Fruit fly (Drosophila melanogaster) whole organism, embryonic: ENCODE measurements around the gene Src64B.

ENCODE experiments used
- CG10366 ChIP-seq: fragments of 200-800 bp; sonication (Bioruptor generic); IDR thresholded peaks from 2 replicates; pipeline ENCODE4 v1.3.6; 2022; ENCODE audit warnings: missing biosample characterization, missing genetic modification characterization
- CG10959 ChIP-seq: fragments of 200-800 bp; sonication (Bioruptor generic); IDR thresholded peaks from 2 replicates; pipeline ENCODE4 v1.3.6; 2022; ENCODE audit warnings: missing biosample characterization, missing genetic modification characterization
- CG10979 ChIP-seq: fragments of 200-800 bp; sonication (Bioruptor generic); optimal IDR thresholded peaks from 2 replicates; lab custom pipeline; 2018; ENCODE audit warnings: missing biosample characterization, mild to moderate bottlenecking, missing genetic modification characterization, moderate library complexity
- CG13894 ChIP-seq: fragments of 200-800 bp; sonication (Bioruptor generic); optimal IDR thresholded peaks from 3 replicates; lab custom pipeline; 2018; ENCODE audit warnings: missing biosample characterization, mild to moderate bottlenecking, missing genetic modification characterization, moderate library complexity
- CG14441 ChIP-seq: fragments of 200-800 bp; sonication (Bioruptor generic); IDR thresholded peaks from 2 replicates; pipeline ENCODE4 v1.3.6; 2022; ENCODE audit warnings: missing biosample characterization, missing genetic modification characterization
- CG1602 ChIP-seq: fragments of 200-800 bp; sonication (Bioruptor generic); optimal IDR thresholded peaks from 3 replicates; lab custom pipeline; 2016; ENCODE audit warnings: missing biosample characterization, missing genetic modification characterization
- CG16863 ChIP-seq: fragments of 200-800 bp; sonication (Bioruptor generic); optimal IDR thresholded peaks from 3 replicates; lab custom pipeline; 2016; ENCODE audit warnings: missing biosample characterization, missing genetic modification characterization
- CG2202 ChIP-seq: fragments of 200-800 bp; sonication (Bioruptor generic); optimal IDR thresholded peaks from 2 replicates; lab custom pipeline; 2018; ENCODE audit warnings: missing biosample characterization, mild to moderate bottlenecking, missing genetic modification characterization
- CG2678 ChIP-seq: fragments of 200-800 bp; sonication (Bioruptor generic); optimal IDR thresholded peaks from 3 replicates; lab custom pipeline; 2019; ENCODE audit warnings: missing biosample characterization, mild to moderate bottlenecking, missing genetic modification characterization, moderate library complexity
- CG30403 ChIP-seq: fragments of 200-800 bp; sonication (Bioruptor generic); optimal IDR thresholded peaks from 3 replicates; lab custom pipeline; 2016; ENCODE audit warnings: missing biosample characterization, missing genetic modification characterization
- CG3065 ChIP-seq: fragments of 200-800 bp; sonication (Bioruptor generic); optimal IDR thresholded peaks from 2 replicates; lab custom pipeline; 2016; ENCODE audit warnings: missing biosample characterization, missing genetic modification characterization
- CG32532 ChIP-seq: fragments of 200-800 bp; sonication (Bioruptor generic); IDR thresholded peaks from 2 replicates; pipeline ENCODE4 v1.3.6; 2022; ENCODE audit warnings: missing biosample characterization, missing genetic modification characterization
- CG3847 ChIP-seq: fragments of 200-800 bp; sonication (Bioruptor generic); IDR thresholded peaks from 2 replicates; pipeline ENCODE4 v1.3.6; 2022; ENCODE audit warnings: missing biosample characterization, missing genetic modification characterization
- CG4360 ChIP-seq: fragments of 200-800 bp; sonication (Bioruptor generic); IDR thresholded peaks from 2 replicates; pipeline ENCODE4 v1.3.6; 2022; ENCODE audit warnings: missing biosample characterization, missing genetic modification characterization
- CG4404 ChIP-seq: fragments of 200-800 bp; sonication (Bioruptor generic); IDR thresholded peaks from 2 replicates; pipeline ENCODE4 v1.3.6; 2022; ENCODE audit warnings: missing biosample characterization, missing genetic modification characterization
- CG4424 ChIP-seq: fragments of 200-800 bp; sonication (Bioruptor generic); optimal IDR thresholded peaks from 3 replicates; lab custom pipeline; 2016; ENCODE audit warnings: missing biosample characterization, missing genetic modification characterization
- CG4854 ChIP-seq: fragments of 200-800 bp; sonication (Bioruptor generic); optimal IDR thresholded peaks from 2 replicates; lab custom pipeline; 2016; ENCODE audit warnings: missing biosample characterization, missing genetic modification characterization, inconsistent platforms
- CG7839 ChIP-seq: fragments of 200-800 bp; sonication (Bioruptor generic); optimal IDR thresholded peaks from 3 replicates; lab custom pipeline; 2018; ENCODE audit warnings: missing biosample characterization, mild to moderate bottlenecking, missing genetic modification characterization, moderate library complexity
- CkIIα-i1 ChIP-seq: fragments of 200-800 bp; sonication (Bioruptor generic); IDR thresholded peaks from 2 replicates; pipeline ENCODE4 v1.3.6; 2022; ENCODE audit warnings: missing biosample characterization, missing genetic modification characterization
- Dad ChIP-seq: fragments of 200-800 bp; sonication (Bioruptor generic); optimal IDR thresholded peaks from 3 replicates; lab custom pipeline; 2016; ENCODE audit warnings: missing biosample characterization, missing genetic modification characterization
- Dip2 ChIP-seq: fragments of 200-800 bp; sonication (Bioruptor generic); IDR thresholded peaks from 2 replicates; pipeline ENCODE4 v1.3.6; 2022; ENCODE audit warnings: missing biosample characterization, missing genetic modification characterization
- H2.0 ChIP-seq: fragments of 200-800 bp; sonication (Bioruptor generic); IDR thresholded peaks from 2 replicates; pipeline ENCODE4 v1.3.6; 2022; ENCODE audit warnings: missing biosample characterization, missing genetic modification characterization
- HLHmδ ChIP-seq: fragments of 200-800 bp; sonication (Bioruptor generic); optimal IDR thresholded peaks from 2 replicates; lab custom pipeline; 2018; ENCODE audit warnings: missing biosample characterization, mild to moderate bottlenecking, missing genetic modification characterization, moderate library complexity
- Hr39 ChIP-seq: fragments of >200 bp; optimal IDR thresholded peaks from 2 replicates; lab custom pipeline; 2017
- Lpt ChIP-seq: fragments of >200 bp; optimal IDR thresholded peaks from 2 replicates; lab custom pipeline; 2018; ENCODE audit warnings: missing biosample characterization, missing genetic modification characterization
- MBD-R2 ChIP-seq: fragments of 200-800 bp; sonication (Bioruptor generic); IDR thresholded peaks from 2 replicates; pipeline ENCODE4 v1.3.6; 2022; ENCODE audit warnings: missing biosample characterization, missing genetic modification characterization
- Meics ChIP-seq: fragments of 200-800 bp; sonication (Bioruptor generic); optimal IDR thresholded peaks from 2 replicates; lab custom pipeline; 2017; ENCODE audit warnings: missing biosample characterization, mild to moderate bottlenecking, missing genetic modification characterization
- Oaz ChIP-seq: fragments of 200-800 bp; sonication (Bioruptor generic); IDR thresholded peaks from 2 replicates; pipeline ENCODE4 v1.3.6; 2022; ENCODE audit warnings: missing biosample characterization, missing genetic modification characterization
- PHDP ChIP-seq: fragments of 200-800 bp; sonication (Bioruptor generic); optimal IDR thresholded peaks from 3 replicates; lab custom pipeline; 2018; ENCODE audit warnings: missing biosample characterization, mild to moderate bottlenecking, missing genetic modification characterization, moderate library complexity
- Spps ChIP-seq: fragments of 200-800 bp; sonication (Bioruptor generic); optimal IDR thresholded peaks from 2 replicates; lab custom pipeline; 2018; ENCODE audit warnings: missing biosample characterization, mild to moderate bottlenecking, missing genetic modification characterization
- Tbp ChIP-seq: fragments of >200 bp; optimal IDR thresholded peaks from 2 replicates; lab custom pipeline; 2018; ENCODE audit warnings: missing biosample characterization, missing genetic modification characterization
- amos ChIP-seq: fragments of 200-800 bp; sonication (Bioruptor generic); IDR thresholded peaks from 2 replicates; pipeline ENCODE4 v1.3.6; 2022; ENCODE audit warnings: missing biosample characterization, missing genetic modification characterization; ENCODE audit not compliant: partially characterized antibody
- az2 ChIP-seq: fragments of 200-800 bp; sonication (Bioruptor generic); optimal IDR thresholded peaks from 3 replicates; lab custom pipeline; 2016; ENCODE audit warnings: missing biosample characterization, missing genetic modification characterization
- bab2 ChIP-seq: fragments of 200-800 bp; sonication (Bioruptor generic); optimal IDR thresholded peaks from 2 replicates; lab custom pipeline; 2016; ENCODE audit warnings: missing biosample characterization, missing genetic modification characterization
- caup ChIP-seq: fragments of 200-800 bp; sonication (Bioruptor generic); optimal IDR thresholded peaks from 3 replicates; lab custom pipeline; 2017; ENCODE audit warnings: missing biosample characterization, mild to moderate bottlenecking, missing genetic modification characterization, moderate library complexity; ENCODE audit not compliant: severe bottlenecking
- ci ChIP-seq: fragments of 200-800 bp; sonication (Bioruptor generic); IDR thresholded peaks from 3 replicates; pipeline ENCODE4 v1.3.6; 2022; ENCODE audit warnings: missing biosample characterization, missing genetic modification characterization
- da ChIP-seq: fragments of 200-800 bp; sonication (Bioruptor generic); optimal IDR thresholded peaks from 2 replicates; lab custom pipeline; 2016; ENCODE audit warnings: missing biosample characterization, missing genetic modification characterization
- disco-r ChIP-seq: fragments of 200-800 bp; sonication (Bioruptor generic); optimal IDR thresholded peaks from 2 replicates; lab custom pipeline; 2016; ENCODE audit warnings: missing biosample characterization, missing genetic modification characterization
- dysf ChIP-seq: fragments of 200-800 bp; sonication (Bioruptor generic); IDR thresholded peaks from 3 replicates; pipeline ENCODE4 v1.3.6; 2022; ENCODE audit warnings: missing biosample characterization, missing genetic modification characterization
- esg ChIP-seq: fragments of 200-800 bp; sonication (Bioruptor generic); conservative IDR thresholded peaks from 2 replicates; pipeline ENCODE4 v1.3.6; 2022; ENCODE audit warnings: missing biosample characterization, missing genetic modification characterization
- fru ChIP-seq: fragments of >200 bp; optimal IDR thresholded peaks from 2 replicates; lab custom pipeline; 2017
- ftz-f1 ChIP-seq: fragments of 200-800 bp; sonication (Bioruptor generic); optimal IDR thresholded peaks from 2 replicates; lab custom pipeline; 2016; ENCODE audit warnings: missing biosample characterization, missing genetic modification characterization
- gsb ChIP-seq: fragments of 200-800 bp; sonication (Bioruptor generic); IDR thresholded peaks from 2 replicates; pipeline ENCODE4 v1.3.6; 2022; ENCODE audit warnings: missing biosample characterization, missing genetic modification characterization
- jumu ChIP-seq: fragments of 200-800 bp; sonication (Bioruptor generic); optimal IDR thresholded peaks from 3 replicates; lab custom pipeline; 2016; ENCODE audit warnings: missing biosample characterization, missing genetic modification characterization
- pzg ChIP-seq: fragments of 200-800 bp; sonication (Bioruptor generic); optimal IDR thresholded peaks from 3 replicates; lab custom pipeline; 2018; ENCODE audit warnings: missing biosample characterization, mild to moderate bottlenecking, missing genetic modification characterization, moderate library complexity
- repo ChIP-seq: fragments of 200-800 bp; sonication (Bioruptor generic); optimal IDR thresholded peaks from 2 replicates; lab custom pipeline; 2016; ENCODE audit warnings: missing biosample characterization, missing genetic modification characterization
- sisA ChIP-seq: fragments of 200-800 bp; sonication (Bioruptor generic); IDR thresholded peaks from 2 replicates; pipeline ENCODE4 v1.3.6; 2022; ENCODE audit warnings: missing biosample characterization, missing genetic modification characterization
- tgo ChIP-seq: fragments of 200-800 bp; sonication (Bioruptor generic); IDR thresholded peaks from 3 replicates; pipeline ENCODE4 v1.3.6; 2022; ENCODE audit warnings: missing biosample characterization, missing genetic modification characterization
- tio ChIP-seq: fragments of 200-800 bp; sonication (Bioruptor generic); optimal IDR thresholded peaks from 2 replicates; lab custom pipeline; 2017; ENCODE audit warnings: missing biosample characterization, missing genetic modification characterization, inconsistent platforms
- tll ChIP-seq, 2 experiments: fragments of 200-800 bp in 1 of 2; fragments of >200 bp in 1 of 2; sonication (Bioruptor generic) in 1 of 2; optimal IDR thresholded peaks; 2 replicates each; lab custom pipeline; 2017 to 2019; ENCODE audit warnings: missing biosample characterization in 2 of 2, missing genetic modification characterization in 2 of 2, mild to moderate bottlenecking in 1 of 2, moderate library complexity in 1 of 2
- tup ChIP-seq: fragments of 200-800 bp; sonication (Bioruptor generic); optimal IDR thresholded peaks from 2 replicates; lab custom pipeline; 2016; ENCODE audit warnings: missing biosample characterization, mild to moderate bottlenecking, missing genetic modification characterization, moderate library complexity
- twi ChIP-seq: fragments of 200-800 bp; optimal IDR thresholded peaks from 2 replicates; lab custom pipeline; 2019; ENCODE audit warnings: missing biosample characterization, mild to moderate bottlenecking, missing genetic modification characterization, moderate library complexity
- unpg ChIP-seq: fragments of 200-800 bp; sonication (Bioruptor generic); optimal IDR thresholded peaks from 3 replicates; lab custom pipeline; 2018; ENCODE audit warnings: missing biosample characterization, mild to moderate bottlenecking, missing genetic modification characterization, moderate library complexity
- wdn ChIP-seq: fragments of 200-800 bp; sonication (Bioruptor generic); IDR thresholded peaks from 2 replicates; pipeline ENCODE4 v1.3.6; 2022; ENCODE audit warnings: missing biosample characterization, missing genetic modification characterization

Gene Src64B

dm6 chr3L:4627012-4627411, 1.0 kb upstream of the Src64B start (continued):
- TF ChIP-seq bab2 = no peak
- TF ChIP-seq Oaz (GFP tag; lab: Robert Waterston, UW) = no peak
- TF ChIP-seq amos (GFP tag; lab: Robert Waterston, UW) = peak; percentile 31; the same call in 1 of the 2 replicates
- TF ChIP-seq CG30403 = no peak
- 0 out of 2 replicates have a peak, but pooled peaks have one; percentile 13 for TF ChIP-seq wdn (GFP tag; lab: Robert Waterston, UW)
- TF ChIP-seq CG32532 (GFP tag; lab: Robert Waterston, UW) = no peak
- TF ChIP-seq CkIIα-i1 (GFP tag; lab: Robert Waterston, UW) = no peak
- TF ChIP-seq twi (tag; lab: Kevin White, UChicago) = no peak
- 0 out of 3 replicates have a peak, but pooled peaks have one; percentile 50 for TF ChIP-seq ci
- peak; percentile 98 for TF ChIP-seq CG4360 (GFP tag; lab: Robert Waterston, UW)
- no peak for TF ChIP-seq CG16863
- TF ChIP-seq HLHmδ = no peak
- no peak for TF ChIP-seq tio (GFP tag; lab: Kevin White, UChicago)
- no peak for TF ChIP-seq esg (GFP tag; lab: Robert Waterston, UW)
- TF ChIP-seq CG14441 = no peak
- no peak for TF ChIP-seq CG2678
- no peak for TF ChIP-seq Dad (GFP tag; lab: Kevin White, UChicago)
- no peak for TF ChIP-seq Spps
- no peak for TF ChIP-seq repo
- no peak for TF ChIP-seq CG4424
- no peak for TF ChIP-seq unpg (GFP tag; lab: Kevin White, UChicago)
- no peak for TF ChIP-seq fru (lab: Kevin White, UChicago)
- no peak for TF ChIP-seq CG3847 (GFP tag; lab: Robert Waterston, UW)
- TF ChIP-seq Hr39 (lab: Kevin White, UChicago) = no peak
- no peak for TF ChIP-seq az2 (GFP tag; lab: Kevin White, UChicago)
- no peak for TF ChIP-seq CG4404 (GFP tag; lab: Robert Waterston, UW)
- TF ChIP-seq jumu (GFP tag; lab: Kevin White, UChicago) = peak; percentile 29
- TF ChIP-seq Meics (GFP tag; lab: Kevin White, UChicago) = no peak
- TF ChIP-seq tgo (GFP tag; lab: Robert Waterston, UW) = no peak
- no peak for TF ChIP-seq CG7839 (tag; lab: Kevin White, UChicago)
- TF ChIP-seq MBD-R2 (GFP tag; lab: Robert Waterston, UW) = no peak; the same call in 1 of the 2 replicates
- TF ChIP-seq PHDP (tag; lab: Kevin White, UChicago) = no peak
- no peak for TF ChIP-seq Dip2 (GFP tag; lab: Robert Waterston, UW)
- TF ChIP-seq CG3065 = no peak
- TF ChIP-seq CG2202 (tag; lab: Kevin White, UChicago) = no peak
- no peak for TF ChIP-seq disco-r (GFP tag; lab: Kevin White, UChicago)
- no peak for TF ChIP-seq Tbp (GFP tag; lab: Kevin White, UChicago)
- peak; percentile 7 for TF ChIP-seq pzg (GFP tag; lab: Kevin White, UChicago)
- TF ChIP-seq CG10366 (GFP tag; lab: Robert Waterston, UW) = no peak
- TF ChIP-seq CG10979 = no peak
- no peak for TF ChIP-seq dysf
- TF ChIP-seq Lpt (GFP tag; lab: Kevin White, UChicago) = no peak
- TF ChIP-seq CG13894 (tag; lab: Kevin White, UChicago) = no peak
- TF ChIP-seq H2.0 (GFP tag; lab: Robert Waterston, UW) = no peak
- no peak for TF ChIP-seq CG4854 (GFP tag; lab: Kevin White, UChicago)
- TF ChIP-seq CG10959 = no peak
- TF ChIP-seq da (GFP tag; lab: Kevin White, UChicago) = no peak
- no peak for TF ChIP-seq tll (GFP tag; optimal IDR thresholded peaks at IDR 0.05; lab: Kevin White, UChicago)
- TF ChIP-seq ftz-f1 = no peak
- TF ChIP-seq CG1602 (GFP tag; lab: Kevin White, UChicago) = no peak
- TF ChIP-seq gsb = no peak
- TF ChIP-seq caup = no peak
- TF ChIP-seq sisA (GFP tag; lab: Robert Waterston, UW) = no peak
- TF ChIP-seq tup (GFP tag; lab: Kevin White, UChicago) = no peak
